Worm (Caenorhabditis elegans) whole organism, late embryonic: Measurements from ENCODE around the gene cutl-11.

Experiments
- C08G9.2 ChIP-seq: sonication (generic microtip); optimal IDR thresholded peaks from 2 replicates; lab custom pipeline; 2016; ENCODE audit warnings: mild to moderate bottlenecking, missing genetic modification characterization, moderate library complexity, missing compliant biosample characterization
- F13H6.1 ChIP-seq: sonication (generic microtip); optimal IDR thresholded peaks from 2 replicates; lab custom pipeline; 2016; ENCODE audit warnings: missing genetic modification characterization, missing compliant biosample characterization
- K02D7.2 ChIP-seq: sonication (generic microtip); optimal IDR thresholded peaks from 2 replicates; lab custom pipeline; 2017; ENCODE audit warnings: mild to moderate bottlenecking, missing genetic modification characterization, missing compliant biosample characterization
- Y22D7AL.16 ChIP-seq: sonication (generic microtip); optimal IDR thresholded peaks from 2 replicates; lab custom pipeline; 2016; ENCODE audit warnings: missing genetic modification characterization, missing compliant biosample characterization
- ama-1 ChIP-seq: fragments of 150-350 bp; optimal IDR thresholded peaks from 2 replicates; lab custom pipeline; 2014
- ceh-14 ChIP-seq: sonication (generic microtip); optimal IDR thresholded peaks from 2 replicates; lab custom pipeline; 2016; ENCODE audit warnings: missing genotype, missing genetic modification characterization, missing compliant biosample characterization
- ceh-18 ChIP-seq: sonication (generic microtip); optimal IDR thresholded peaks from 2 replicates; lab custom pipeline; 2016; ENCODE audit warnings: missing genetic modification characterization, missing compliant biosample characterization
- ceh-19 ChIP-seq: fragments of 200-800 bp; sonication (Bioruptor generic); optimal IDR thresholded peaks from 2 replicates; lab custom pipeline; 2018; ENCODE audit warnings: mild to moderate bottlenecking, missing genetic modification characterization, missing compliant biosample characterization
- ceh-2 ChIP-seq: sonication (generic microtip); optimal IDR thresholded peaks from 2 replicates; lab custom pipeline; 2016; ENCODE audit warnings: missing genotype, missing genetic modification characterization, missing compliant biosample characterization
- ceh-22 ChIP-seq: sonication (generic microtip); optimal IDR thresholded peaks from 2 replicates; lab custom pipeline; 2017; ENCODE audit warnings: missing biosample characterization, missing genetic modification characterization
- ceh-30 ChIP-seq: fragments of 150-350 bp; optimal IDR thresholded peaks from 2 replicates; lab custom pipeline; 2014; ENCODE audit warnings: missing biosample characterization, missing genetic modification characterization
- ceh-31 ChIP-seq: sonication (generic microtip); optimal IDR thresholded peaks from 2 replicates; lab custom pipeline; 2016; ENCODE audit warnings: missing genetic modification characterization, missing compliant biosample characterization
- ceh-34 ChIP-seq: sonication (generic microtip); optimal IDR thresholded peaks from 2 replicates; lab custom pipeline; 2016; ENCODE audit warnings: mild to moderate bottlenecking, missing genetic modification characterization, missing compliant biosample characterization
- ceh-45 ChIP-seq: fragments of 200-800 bp; sonication (Bioruptor generic); IDR thresholded peaks from 2 replicates; pipeline ENCODE4 v1.3.6; 2022; ENCODE audit warnings: missing genetic modification reagents, missing genetic modification characterization, missing compliant biosample characterization
- ceh-6 ChIP-seq: fragments of 200-800 bp; sonication (Bioruptor generic); optimal IDR thresholded peaks from 2 replicates; lab custom pipeline; 2018; ENCODE audit warnings: mild to moderate bottlenecking, missing genetic modification characterization, missing compliant biosample characterization
- che-1 ChIP-seq: sonication (generic microtip); optimal IDR thresholded peaks from 2 replicates; lab custom pipeline; 2016; ENCODE audit warnings: mild to moderate bottlenecking, missing genetic modification characterization, missing compliant biosample characterization
- dmd-4 ChIP-seq: sonication (generic microtip); optimal IDR thresholded peaks from 2 replicates; lab custom pipeline; 2016; ENCODE audit warnings: borderline replicate concordance, missing genetic modification characterization, missing compliant biosample characterization
- elt-2 ChIP-seq: sonication (generic microtip); optimal IDR thresholded peaks from 2 replicates; lab custom pipeline; 2016; ENCODE audit warnings: missing genetic modification reagents, missing genetic modification characterization, missing compliant biosample characterization
- elt-4 ChIP-seq: sonication (generic microtip); optimal IDR thresholded peaks from 2 replicates; lab custom pipeline; 2016; ENCODE audit warnings: missing genetic modification characterization, missing compliant biosample characterization
- ets-4 ChIP-seq: sonication (generic microtip); optimal IDR thresholded peaks from 2 replicates; lab custom pipeline; 2016; ENCODE audit warnings: missing genetic modification characterization, missing compliant biosample characterization
- fax-1 ChIP-seq: sonication (generic microtip); optimal IDR thresholded peaks from 2 replicates; lab custom pipeline; 2016; ENCODE audit warnings: missing genotype, missing genetic modification characterization, missing compliant biosample characterization
- fkh-10 ChIP-seq: fragments of 150-350 bp; optimal IDR thresholded peaks from 2 replicates; lab custom pipeline; 2014; ENCODE audit warnings: missing biosample characterization, missing genetic modification reagents, missing genetic modification characterization
- fkh-6 ChIP-seq: sonication (generic microtip); optimal IDR thresholded peaks from 2 replicates; lab custom pipeline; 2016; ENCODE audit warnings: missing genetic modification characterization, missing compliant biosample characterization
- hlh-15 ChIP-seq: sonication (generic microtip); optimal IDR thresholded peaks from 2 replicates; lab custom pipeline; 2016; ENCODE audit warnings: missing genetic modification characterization, missing compliant biosample characterization
- hlh-30 ChIP-seq: sonication (generic microtip); optimal IDR thresholded peaks from 2 replicates; lab custom pipeline; 2017; ENCODE audit warnings: antibody characterized with exemption, missing genetic modification characterization, missing compliant biosample characterization; ENCODE audit not compliant: insufficient read depth
- hlh-8 ChIP-seq: sonication (generic microtip); optimal IDR thresholded peaks from 2 replicates; lab custom pipeline; 2016; ENCODE audit warnings: missing genotype, missing genetic modification characterization, missing compliant biosample characterization
- lim-6 ChIP-seq: sonication (generic microtip); optimal IDR thresholded peaks from 2 replicates; lab custom pipeline; 2016; ENCODE audit warnings: missing genetic modification characterization, missing compliant biosample characterization
- lin-11 ChIP-seq: fragments of 200-800 bp; sonication (Bioruptor generic); optimal IDR thresholded peaks from 2 replicates; lab custom pipeline; 2018; ENCODE audit warnings: mild to moderate bottlenecking, missing genetic modification characterization, missing compliant biosample characterization
- madf-2 ChIP-seq: sonication (generic microtip); optimal IDR thresholded peaks from 2 replicates; lab custom pipeline; 2017; ENCODE audit warnings: missing genetic modification characterization, missing compliant biosample characterization
- mec-3 ChIP-seq: sonication (generic microtip); optimal IDR thresholded peaks from 2 replicates; lab custom pipeline; 2016; ENCODE audit warnings: borderline replicate concordance, missing genetic modification characterization, missing compliant biosample characterization
- nfya-1 ChIP-seq: sonication (generic microtip); optimal IDR thresholded peaks from 2 replicates; lab custom pipeline; 2017; ENCODE audit warnings: missing genetic modification characterization, mild to moderate bottlenecking, missing compliant biosample characterization, antibody characterized with exemption, moderate library complexity
- nhr-232 ChIP-seq: sonication (generic microtip); optimal IDR thresholded peaks from 2 replicates; lab custom pipeline; 2016; ENCODE audit warnings: missing genetic modification characterization, missing compliant biosample characterization
- npax-4 ChIP-seq: sonication (generic microtip); optimal IDR thresholded peaks from 2 replicates; lab custom pipeline; 2016; ENCODE audit warnings: missing genetic modification characterization, missing compliant biosample characterization
- odd-2 ChIP-seq: sonication (generic microtip); optimal IDR thresholded peaks from 2 replicates; lab custom pipeline; 2017; ENCODE audit warnings: antibody characterized with exemption, mild to moderate bottlenecking, missing genetic modification characterization, missing compliant biosample characterization
- pag-3 ChIP-seq: sonication (generic microtip); optimal IDR thresholded peaks from 2 replicates; lab custom pipeline; 2016; ENCODE audit warnings: missing compliant biosample characterization, missing genetic modification characterization, borderline replicate concordance
- pat-9 ChIP-seq: fragments of 200-800 bp; sonication (Bioruptor generic); optimal IDR thresholded peaks from 2 replicates; lab custom pipeline; 2018; ENCODE audit warnings: mild to moderate bottlenecking, missing genetic modification characterization, moderate library complexity, missing compliant biosample characterization
- pax-1 ChIP-seq: fragments of 150-350 bp; optimal IDR thresholded peaks from 2 replicates; lab custom pipeline; 2014; ENCODE audit warnings: missing biosample characterization, missing genetic modification characterization
- pha-2 ChIP-seq: sonication (generic microtip); optimal IDR thresholded peaks from 2 replicates; lab custom pipeline; 2017; ENCODE audit warnings: mild to moderate bottlenecking, missing genetic modification characterization, missing compliant biosample characterization
- pros-1 ChIP-seq: fragments of 150-350 bp; optimal IDR thresholded peaks from 2 replicates; lab custom pipeline; 2014; ENCODE audit warnings: missing biosample characterization, missing genetic modification reagents, missing genetic modification characterization
- ref-2 ChIP-seq: sonication (generic microtip); optimal IDR thresholded peaks from 2 replicates; lab custom pipeline; 2016; ENCODE audit warnings: missing genetic modification characterization, missing compliant biosample characterization
- rnt-1 ChIP-seq: sonication (generic microtip); optimal IDR thresholded peaks from 2 replicates; lab custom pipeline; 2016; ENCODE audit warnings: missing genetic modification characterization, missing compliant biosample characterization
- sdc-2 ChIP-seq: sonication (generic microtip); optimal IDR thresholded peaks from 2 replicates; lab custom pipeline; 2016; ENCODE audit warnings: missing genotype, missing genetic modification characterization, missing compliant biosample characterization
- sox-2 ChIP-seq: fragments of 200-800 bp; sonication (Bioruptor generic); IDR thresholded peaks from 2 replicates; pipeline ENCODE4 v1.3.6; 2022; ENCODE audit warnings: missing genetic modification reagents, missing genetic modification characterization, missing compliant biosample characterization
- sox-4 ChIP-seq: sonication (generic microtip); optimal IDR thresholded peaks from 2 replicates; lab custom pipeline; 2017; ENCODE audit warnings: mild to moderate bottlenecking, missing genetic modification characterization, inconsistent platforms, missing compliant biosample characterization
- tbx-7 ChIP-seq: sonication (generic microtip); optimal IDR thresholded peaks from 2 replicates; lab custom pipeline; 2016; ENCODE audit warnings: missing genotype, missing genetic modification characterization, missing compliant biosample characterization
- ttx-3 ChIP-seq: sonication (generic microtip); optimal IDR thresholded peaks from 2 replicates; lab custom pipeline; 2016; ENCODE audit warnings: missing genetic modification reagents, missing genetic modification characterization, missing compliant biosample characterization
- unc-3 ChIP-seq, 2 experiments: fragments of 200-800 bp in 1 of 2; sonication (Bioruptor generic) in 1 of 2; sonication (generic microtip) in 1 of 2; conservative IDR thresholded peaks in 1 of 2; optimal IDR thresholded peaks in 1 of 2; 2 replicates each; pipeline versions ENCODE4 v1.3.6 to Lab custom; 2016 to 2022; ENCODE audit warnings: missing compliant biosample characterization in 2 of 2, missing genetic modification characterization in 2 of 2, missing genetic modification reagents in 1 of 2
- unc-42 ChIP-seq: sonication (generic microtip); optimal IDR thresholded peaks from 2 replicates; lab custom pipeline; 2016; ENCODE audit warnings: missing genotype, missing genetic modification characterization, missing compliant biosample characterization
- unc-55 ChIP-seq: sonication (generic microtip); optimal IDR thresholded peaks from 2 replicates; lab custom pipeline; 2017; ENCODE audit warnings: missing biosample characterization, missing genetic modification reagents, missing genetic modification characterization
- unc-86 ChIP-seq: sonication (generic microtip); optimal IDR thresholded peaks from 2 replicates; lab custom pipeline; 2016; ENCODE audit warnings: missing genetic modification characterization, missing compliant biosample characterization
- ztf-16 ChIP-seq: sonication (generic microtip); optimal IDR thresholded peaks from 2 replicates; lab custom pipeline; 2017; ENCODE audit warnings: missing genetic modification characterization, missing compliant biosample characterization

cutl-11 gene

DNA sequence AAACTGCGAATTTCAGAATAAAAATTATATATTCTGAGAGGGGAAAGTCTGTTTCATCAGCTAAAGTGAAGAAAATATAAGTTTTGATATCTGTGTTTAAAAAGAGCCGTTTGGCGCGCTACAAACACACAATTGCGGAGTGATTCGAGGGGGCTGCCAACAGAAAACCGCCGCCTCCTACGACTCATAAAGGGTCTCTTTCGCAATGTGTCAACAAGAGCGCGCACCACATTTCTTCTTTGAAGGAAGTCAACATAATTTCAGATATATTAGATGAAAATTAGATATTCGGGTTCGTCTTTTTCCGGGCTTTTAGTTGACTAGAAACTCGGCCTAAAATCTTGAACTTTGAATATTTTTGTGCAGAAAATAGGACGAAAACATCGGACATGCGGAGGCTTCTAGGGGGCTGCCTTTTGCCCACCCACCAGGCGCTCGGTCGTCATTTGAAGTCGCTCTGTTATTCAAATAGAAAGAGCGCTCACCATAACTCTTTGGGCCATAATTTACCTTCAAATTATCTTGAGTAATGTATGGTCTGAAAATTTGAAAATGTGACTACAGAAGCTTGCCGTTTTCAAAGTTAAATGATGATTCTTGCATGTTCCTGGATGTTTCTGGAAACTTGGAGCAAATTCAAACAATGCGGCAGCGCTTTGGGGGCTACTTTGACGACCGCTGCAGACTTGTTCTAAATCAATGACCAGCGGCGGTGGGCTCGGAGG, 44.7 kb downstream of the cutl-11 start:
- TF ChIP-seq ets-4 (peak; percentile 91), K02D7.2 (tag; lab: Kevin White, UChicago) (peak; percentile 96), nhr-232 (tag; lab: Kevin White, UChicago) (peak; percentile 40), madf-2 (peak; percentile 94), Y22D7AL.16 (tag; lab: Kevin White, UChicago) (peak; percentile 97), sox-2 (GFP tag; lab: Robert Waterston, UW) (peak; percentile 91), ceh-30 (tag; lab: Kevin White, UChicago) (peak; percentile 43), fax-1 (peak; percentile 71), mec-3 (peak; percentile 23), C08G9.2 (tag; lab: Kevin White, UChicago) (peak; percentile 60), ceh-6 (GFP tag; lab: Kevin White, UChicago) (peak; percentile 83), unc-3 (GFP tag; conservative IDR thresholded peaks at IDR 0.05; lab: Robert Waterston, UW) (no peak; the same call in 1 of the 2 replicates), unc-3 (tag; optimal IDR thresholded peaks at IDR 0.05; lab: Kevin White, UChicago) (peak; percentile 99), sox-4 (tag; lab: Kevin White, UChicago) (peak; percentile 92), lin-11 (tag; lab: Kevin White, UChicago) (peak; percentile 89), fkh-10 (peak; percentile 95), nfya-1 (tag; lab: Kevin White, UChicago) (peak; percentile 95), ceh-18 (peak; percentile 100), lim-6 (tag; lab: Kevin White, UChicago) (peak; percentile 60), dmd-4 (tag; lab: Kevin White, UChicago) (peak; percentile 86), F13H6.1 (tag; lab: Kevin White, UChicago) (peak; percentile 98), hlh-8 (tag; lab: Kevin White, UChicago) (peak; percentile 84), ref-2 (tag; lab: Kevin White, UChicago) (peak; percentile 100), ceh-19 (GFP tag; lab: Kevin White, UChicago) (peak; percentile 97), ceh-34 (tag; lab: Kevin White, UChicago) (peak; percentile 100), pha-2 (tag; lab: Kevin White, UChicago) (peak; percentile 97), tbx-7 (peak; percentile 76), ceh-45 (peak; percentile 53; the same call in 1 of the 2 replicates), pros-1 (tag; lab: Kevin White, UChicago) (peak; percentile 77), ceh-2 (tag; lab: Kevin White, UChicago) (peak; percentile 93), npax-4 (peak; percentile 45), che-1 (tag; lab: Kevin White, UChicago) (peak; percentile 88), hlh-15 (peak; percentile 82), ama-1 (no peak), unc-55 (GFP tag; lab: Kevin White, UChicago) (no peak), pag-3 (tag; lab: Kevin White, UChicago) (peak; percentile 93), rnt-1 (tag; lab: Kevin White, UChicago) (peak; percentile 100), unc-86 (tag; lab: Kevin White, UChicago) (peak; percentile 99), fkh-6 (tag; lab: Kevin White, UChicago) (peak; percentile 49), ttx-3 (tag; lab: Kevin White, UChicago) (peak; percentile 93), elt-2 (peak; percentile 98), pat-9 (tag; lab: Kevin White, UChicago) (peak; percentile 98), sdc-2 (tag; lab: Kevin White, UChicago) (peak; percentile 90), pax-1 (tag; lab: Kevin White, UChicago) (peak; percentile 94), ceh-14 (tag; lab: Kevin White, UChicago) (peak; percentile 99), unc-42 (peak; percentile 97), elt-4 (tag; lab: Kevin White, UChicago) (no peak), ceh-31 (peak; percentile 96), odd-2 (peak; percentile 89), ceh-22 (tag; lab: Kevin White, UChicago) (peak; percentile 87), hlh-30 (peak; percentile 1), ztf-16 (tag; lab: Kevin White, UChicago) (peak; percentile 99)
